Fruit fly (Drosophila melanogaster): ENCODE data around the gene CG43057.

CG43057 gene

dm6 chr2L:8243903-8244302, at the start of gene CG43057:
CG43057 (minus strand) TSS chr2L:8244003.
- TF ChIP-seq CG17801 (GFP tag; optimal IDR thresholded peaks at IDR 0.05; ENCODE audit: partially characterized antibody) = no peak

- no peak for TF ChIP-seq CG17801 (GFP tag; optimal IDR thresholded peaks at IDR 0.05; ENCODE audit: partially characterized antibody)
Measured at dm6 chr2L:8293449-8293848, 49.6 kb upstream of the CG43057 start.

- TF ChIP-seq CG17801 (GFP tag; optimal IDR thresholded peaks at IDR 0.05; ENCODE audit: partially characterized antibody) = no peak
Measured at dm6 chr2L:8292159-8292887, 48.5 kb upstream of the CG43057 start.

dm6 chr2L:8290653-8291233, 46.9 kb upstream of the CG43057 start:
- no peak for TF ChIP-seq CG17801 (GFP tag; optimal IDR thresholded peaks at IDR 0.05; ENCODE audit: partially characterized antibody)

- TF ChIP-seq CG17801 (GFP tag; optimal IDR thresholded peaks at IDR 0.05; ENCODE audit: partially characterized antibody) = no peak
Measured at dm6 chr2L:8290092-8290424, 46.3 kb upstream of the CG43057 start.

dm6 chr2L:8289352-8290091, 45.7 kb upstream of the CG43057 start:
- TF ChIP-seq CG17801 (GFP tag; optimal IDR thresholded peaks at IDR 0.05; ENCODE audit: partially characterized antibody) = no peak

- TF ChIP-seq CG17801 (GFP tag; optimal IDR thresholded peaks at IDR 0.05; ENCODE audit: partially characterized antibody) = no peak
Measured at dm6 chr2L:8288087-8288486, 44.3 kb upstream of the CG43057 start.

- TF ChIP-seq CG17801 (GFP tag; optimal IDR thresholded peaks at IDR 0.05; ENCODE audit: partially characterized antibody) = no peak
Measured at dm6 chr2L:8286595-8286994, 42.8 kb upstream of the CG43057 start.

- no peak for TF ChIP-seq CG17801 (GFP tag; optimal IDR thresholded peaks at IDR 0.05; ENCODE audit: partially characterized antibody)
Measured at dm6 chr2L:8284913-8285619, 41.3 kb upstream of the CG43057 start.

- no peak for TF ChIP-seq CG17801 (GFP tag; optimal IDR thresholded peaks at IDR 0.05; ENCODE audit: partially characterized antibody)
Measured at dm6 chr2L:8281872-8282271, 38.1 kb upstream of the CG43057 start.

dm6 chr2L:8280225-8280624, 36.4 kb upstream of the CG43057 start:
- no peak for TF ChIP-seq CG17801 (GFP tag; optimal IDR thresholded peaks at IDR 0.05; ENCODE audit: partially characterized antibody)

dm6 chr2L:8279400-8280065, 35.7 kb upstream of the CG43057 start:
- TF ChIP-seq CG17801 (GFP tag; optimal IDR thresholded peaks at IDR 0.05; ENCODE audit: partially characterized antibody) = no peak

dm6 chr2L:8277561-8278201, 33.9 kb upstream of the CG43057 start:
- TF ChIP-seq CG17801 (GFP tag; optimal IDR thresholded peaks at IDR 0.05; ENCODE audit: partially characterized antibody) = peak; percentile 95

- TF ChIP-seq CG17801 (GFP tag; optimal IDR thresholded peaks at IDR 0.05; ENCODE audit: partially characterized antibody) = no peak
Measured at dm6 chr2L:8276880-8277279, 33.1 kb upstream of the CG43057 start.

- TF ChIP-seq CG17801 (GFP tag; optimal IDR thresholded peaks at IDR 0.05; ENCODE audit: partially characterized antibody) = no peak
Measured at dm6 chr2L:8276287-8276686, 32.5 kb upstream of the CG43057 start.
